Fruit fly (Drosophila melanogaster) whole organism, prepupa: Measurements from ENCODE around the gene CAH7.

Source experiments
- Blimp-1 ChIP-seq: fragments of 200-800 bp; sonication (Bioruptor generic); optimal IDR thresholded peaks from 3 replicates; lab custom pipeline; 2017; ENCODE audit warnings: missing biosample characterization, missing genetic modification characterization, mild to moderate bottlenecking, moderate library complexity, missing genetic modification reagents
- CG10631 ChIP-seq: fragments of 200-800 bp; sonication (Bioruptor generic); optimal IDR thresholded peaks from 2 replicates; lab custom pipeline; 2016; ENCODE audit warnings: missing biosample characterization, missing genetic modification characterization
- CG10669 ChIP-seq: fragments of 200-800 bp; sonication (Bioruptor generic); optimal IDR thresholded peaks from 3 replicates; lab custom pipeline; 2018; ENCODE audit warnings: missing biosample characterization, mild to moderate bottlenecking, missing genetic modification characterization, moderate library complexity
- CG11762 ChIP-seq: fragments of 200-800 bp; sonication (Bioruptor generic); optimal IDR thresholded peaks from 3 replicates; lab custom pipeline; 2016; ENCODE audit warnings: missing biosample characterization, missing genetic modification characterization; ENCODE audit not compliant: insufficient read depth
- CG11902 ChIP-seq: fragments of 200-800 bp; sonication (Bioruptor generic); optimal IDR thresholded peaks from 3 replicates; lab custom pipeline; 2016; ENCODE audit warnings: missing biosample characterization, missing genetic modification characterization
- CG15336 ChIP-seq: fragments of 200-800 bp; sonication (Bioruptor generic); IDR thresholded peaks from 2 replicates; pipeline ENCODE4 v1.3.6; 2022; ENCODE audit warnings: missing biosample characterization, missing genetic modification characterization
- CG1621 ChIP-seq: fragments of 200-800 bp; sonication (Bioruptor generic); optimal IDR thresholded peaks from 3 replicates; lab custom pipeline; 2018; ENCODE audit warnings: missing biosample characterization, mild to moderate bottlenecking, missing genetic modification characterization
- CG16779 ChIP-seq: fragments of 200-800 bp; sonication (Bioruptor generic); optimal IDR thresholded peaks from 3 replicates; lab custom pipeline; 2017; ENCODE audit warnings: missing biosample characterization, mild to moderate bottlenecking, missing genetic modification characterization
- CG3032 ChIP-seq: fragments of 200-800 bp; optimal IDR thresholded peaks from 2 replicates; lab custom pipeline; 2019; ENCODE audit warnings: missing biosample characterization, mild to moderate bottlenecking, missing genetic modification characterization, moderate library complexity
- CG31627 ChIP-seq: fragments of 200-800 bp; sonication (Bioruptor generic); optimal IDR thresholded peaks from 3 replicates; lab custom pipeline; 2016; ENCODE audit warnings: missing biosample characterization, missing genetic modification characterization
- CG32006 ChIP-seq: fragments of 200-800 bp; sonication (Bioruptor generic); optimal IDR thresholded peaks from 3 replicates; lab custom pipeline; 2017; ENCODE audit warnings: missing biosample characterization, mild to moderate bottlenecking, missing genetic modification characterization
- CG3919 ChIP-seq: fragments of 200-800 bp; sonication (Bioruptor generic); optimal IDR thresholded peaks from 3 replicates; lab custom pipeline; 2016; ENCODE audit warnings: missing biosample characterization, missing genetic modification characterization
- CG4318 ChIP-seq: fragments of 200-800 bp; sonication (Bioruptor generic); optimal IDR thresholded peaks from 3 replicates; lab custom pipeline; 2017; ENCODE audit warnings: missing biosample characterization, mild to moderate bottlenecking, missing genetic modification characterization
- CG6163 ChIP-seq: fragments of 200-800 bp; sonication (Bioruptor generic); IDR thresholded peaks from 3 replicates; pipeline ENCODE4 v1.3.6; 2022; ENCODE audit warnings: missing biosample characterization, missing genetic modification characterization
- CG6276 ChIP-seq: fragments of 200-800 bp; sonication (Bioruptor generic); optimal IDR thresholded peaks from 2 replicates; lab custom pipeline; 2017; ENCODE audit warnings: missing biosample characterization, mild to moderate bottlenecking, missing genetic modification characterization
- CG6792 ChIP-seq: fragments of 200-800 bp; sonication (Bioruptor generic); optimal IDR thresholded peaks from 3 replicates; lab custom pipeline; 2016; ENCODE audit warnings: missing biosample characterization, missing genetic modification characterization
- CG6854 ChIP-seq: fragments of 200-800 bp; sonication (Bioruptor generic); optimal IDR thresholded peaks from 2 replicates; lab custom pipeline; 2017; ENCODE audit warnings: missing biosample characterization, mild to moderate bottlenecking, missing genetic modification characterization
- CG8119 ChIP-seq: fragments of 200-800 bp; sonication (Bioruptor generic); IDR thresholded peaks from 3 replicates; pipeline ENCODE4 v1.3.6; 2022; ENCODE audit warnings: missing biosample characterization, missing genetic modification characterization
- CG8632 ChIP-seq: fragments of 200-800 bp; sonication (Bioruptor generic); optimal IDR thresholded peaks from 3 replicates; lab custom pipeline; 2016; ENCODE audit warnings: missing biosample characterization, missing genetic modification characterization
- CG9139 ChIP-seq: fragments of 200-800 bp; sonication (Bioruptor generic); optimal IDR thresholded peaks from 3 replicates; lab custom pipeline; 2017; ENCODE audit warnings: missing biosample characterization, mild to moderate bottlenecking, missing genetic modification characterization
- Eip75B ChIP-seq: fragments of 200-800 bp; sonication (Bioruptor generic); optimal IDR thresholded peaks from 3 replicates; lab custom pipeline; 2016; ENCODE audit warnings: missing biosample characterization, missing genetic modification characterization
- Eip78C ChIP-seq: fragments of 200-800 bp; sonication (Bioruptor generic); peaks from one replicate; lab custom pipeline; 2016; ENCODE audit warnings: missing biosample characterization, missing genetic modification characterization
- Eip93F ChIP-seq: fragments of 200-800 bp; sonication (Bioruptor generic); optimal IDR thresholded peaks from 2 replicates; lab custom pipeline; 2016; ENCODE audit warnings: missing biosample characterization, mild to moderate bottlenecking, missing genetic modification characterization
- Ets21C ChIP-seq: fragments of 200-800 bp; sonication (Bioruptor generic); optimal IDR thresholded peaks from 3 replicates; lab custom pipeline; 2016; ENCODE audit warnings: missing biosample characterization, missing genetic modification characterization
- Ets96B ChIP-seq: fragments of 200-800 bp; optimal IDR thresholded peaks from 2 replicates; lab custom pipeline; 2019; ENCODE audit warnings: missing biosample characterization, mild to moderate bottlenecking, missing genetic modification characterization, moderate library complexity
- Gug ChIP-seq: fragments of 200-800 bp; sonication (Bioruptor generic); IDR thresholded peaks from 2 replicates; pipeline ENCODE4 v1.3.6; 2022; ENCODE audit warnings: missing biosample characterization, missing genetic modification characterization
- Hr38 ChIP-seq: sonication (Bioruptor generic); optimal IDR thresholded peaks from 2 replicates; lab custom pipeline; 2016; ENCODE audit warnings: missing biosample characterization, missing genetic modification characterization
- Hr39 ChIP-seq: fragments of 200-800 bp; sonication (Bioruptor generic); optimal IDR thresholded peaks from 2 replicates; lab custom pipeline; 2016; ENCODE audit warnings: missing biosample characterization, missing genetic modification characterization
- Hr4 ChIP-seq: fragments of 200-800 bp; sonication (Bioruptor generic); optimal IDR thresholded peaks from 3 replicates; lab custom pipeline; 2016; ENCODE audit warnings: missing biosample characterization, missing genetic modification characterization
- Lpt ChIP-seq: fragments of 200-800 bp; sonication (Bioruptor generic); optimal IDR thresholded peaks from 3 replicates; lab custom pipeline; 2016; ENCODE audit warnings: missing biosample characterization, missing genetic modification characterization
- Met ChIP-seq: fragments of 200-800 bp; sonication (Bioruptor generic); optimal IDR thresholded peaks from 3 replicates; lab custom pipeline; 2016; ENCODE audit warnings: missing biosample characterization, missing genetic modification characterization
- Sox14 ChIP-seq: fragments of 200-800 bp; sonication (Bioruptor generic); optimal IDR thresholded peaks from 3 replicates; lab custom pipeline; 2016; ENCODE audit warnings: missing biosample characterization, missing genetic modification characterization
- Sox15 ChIP-seq: fragments of 200-800 bp; sonication (Bioruptor generic); optimal IDR thresholded peaks from 3 replicates; lab custom pipeline; 2016; ENCODE audit warnings: missing biosample characterization, missing genetic modification characterization
- acj6 ChIP-seq: fragments of 200-800 bp; sonication (Bioruptor generic); optimal IDR thresholded peaks from 3 replicates; lab custom pipeline; 2016; ENCODE audit warnings: missing biosample characterization, missing genetic modification characterization
- dac ChIP-seq: fragments of 200-800 bp; sonication (Bioruptor generic); optimal IDR thresholded peaks from 2 replicates; lab custom pipeline; 2017; ENCODE audit warnings: missing biosample characterization, mild to moderate bottlenecking, missing genetic modification characterization
- dsx ChIP-seq: fragments of 200-800 bp; optimal IDR thresholded peaks from 3 replicates; lab custom pipeline; 2019; ENCODE audit warnings: missing biosample characterization, mild to moderate bottlenecking, missing genetic modification characterization, moderate library complexity; ENCODE audit not compliant: poor library complexity, severe bottlenecking
- eg ChIP-seq: fragments of 200-800 bp; sonication (Bioruptor generic); IDR thresholded peaks from 3 replicates; pipeline ENCODE4 v1.3.6; 2022; ENCODE audit warnings: missing biosample characterization, missing genetic modification characterization
- fd59A ChIP-seq: fragments of 200-800 bp; sonication (Bioruptor generic); optimal IDR thresholded peaks from 2 replicates; lab custom pipeline; 2017; ENCODE audit warnings: missing biosample characterization, mild to moderate bottlenecking, missing genetic modification characterization, missing genetic modification reagents
- fkh ChIP-seq: fragments of 200-800 bp; sonication (Bioruptor generic); optimal IDR thresholded peaks from 3 replicates; lab custom pipeline; 2017; ENCODE audit warnings: missing biosample characterization, mild to moderate bottlenecking, missing genetic modification characterization, moderate library complexity
- lz ChIP-seq: fragments of 200-800 bp; sonication (Bioruptor generic); optimal IDR thresholded peaks from 3 replicates; lab custom pipeline; 2016; ENCODE audit warnings: missing biosample characterization, missing genetic modification characterization
- pdm3 ChIP-seq: fragments of 200-800 bp; sonication (Bioruptor generic); optimal IDR thresholded peaks from 3 replicates; lab custom pipeline; 2016; ENCODE audit warnings: missing biosample characterization, missing genetic modification characterization
- salr ChIP-seq, 2 experiments: fragments of 200-800 bp; sonication (Bioruptor generic); optimal IDR thresholded peaks; 3 replicates each; lab custom pipeline; 2016 to 2018; ENCODE audit warnings: missing biosample characterization in 2 of 2, missing genetic modification characterization in 2 of 2, mild to moderate bottlenecking in 1 of 2
- ss ChIP-seq, 2 experiments: fragments of 200-800 bp; sonication (Bioruptor generic); optimal IDR thresholded peaks; 2 replicates in 1 of 2; 3 replicates in 1 of 2; lab custom pipeline; 2017 to 2018; ENCODE audit warnings: mild to moderate bottlenecking in 2 of 2, missing biosample characterization in 2 of 2, missing genetic modification characterization in 2 of 2, moderate library complexity in 1 of 2
- vri ChIP-seq: fragments of 200-800 bp; sonication (Bioruptor generic); optimal IDR thresholded peaks from 3 replicates; lab custom pipeline; 2016; ENCODE audit warnings: missing biosample characterization, mild to moderate bottlenecking, missing genetic modification characterization

The CAH7 gene

DNA sequence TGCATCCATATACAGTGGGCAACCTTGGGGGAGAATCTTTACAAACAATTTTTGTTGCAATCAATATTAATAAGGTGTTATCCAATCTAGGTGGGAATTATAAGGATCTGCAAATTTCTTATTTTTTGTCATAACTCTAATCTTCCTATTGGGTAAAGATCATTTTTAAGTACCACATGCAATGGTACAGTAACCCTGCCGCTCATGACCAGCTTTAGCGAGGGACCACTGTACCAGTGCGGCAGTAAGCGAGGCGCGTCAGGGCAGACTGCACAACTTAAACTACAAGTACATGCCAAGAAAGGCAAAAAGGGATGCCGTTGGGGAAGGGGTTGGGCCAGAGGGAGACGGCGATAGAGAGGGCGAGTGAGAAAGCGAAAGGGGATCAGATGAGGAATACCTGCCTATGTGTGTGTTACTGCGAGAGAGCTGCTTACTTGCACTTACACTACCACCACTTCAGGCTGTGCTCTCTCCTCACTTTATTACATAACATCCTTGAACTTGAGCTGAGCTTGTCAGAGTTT, 29.4 kb upstream of the CAH7 start (continued):
- peak; percentile 77 for TF ChIP-seq lz (GFP tag; lab: Kevin White, UChicago)
- TF ChIP-seq CG31627 (GFP tag; lab: Kevin White, UChicago): peak; percentile 84
- peak; percentile 69 for TF ChIP-seq CG8119 (GFP tag; lab: Robert Waterston, UW)
- peak; percentile 93 for TF ChIP-seq CG10669
- peak; percentile 96 for TF ChIP-seq Eip78C (GFP tag; lab: Kevin White, UChicago)
- TF ChIP-seq eg (GFP tag; lab: Robert Waterston, UW): peak; percentile 67; the same call in 2 of the 3 replicates
- no peak for TF ChIP-seq CG6854
- peak; percentile 89 for TF ChIP-seq CG1621 (tag; lab: Kevin White, UChicago)
- TF ChIP-seq CG11762 (GFP tag; lab: Kevin White, UChicago): peak; percentile 67
- TF ChIP-seq, all 60 proteins: peak for 55

DNA sequence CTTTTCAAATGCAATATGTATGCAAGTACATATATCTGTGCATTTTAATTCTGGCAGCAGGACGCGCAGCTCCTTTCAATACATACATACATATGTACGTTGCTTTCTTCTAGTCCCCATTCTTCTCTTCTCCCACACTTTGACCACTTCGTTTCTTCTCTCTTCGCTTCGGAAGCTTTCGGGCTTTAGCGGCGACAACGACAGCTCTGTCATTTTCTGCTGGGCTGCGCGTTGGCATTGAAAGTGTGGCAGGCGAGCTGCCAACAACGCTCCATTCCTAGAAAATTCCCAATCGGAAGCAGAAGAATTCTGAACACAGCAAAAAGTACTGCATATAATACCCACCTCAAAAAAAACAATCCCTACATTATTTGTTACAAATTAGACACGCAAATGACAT, 29.0 kb upstream of the CAH7 start:
- TF ChIP-seq Sox15 (no peak), vri (GFP tag; lab: Kevin White, UChicago) (peak; percentile 37), Eip78C (GFP tag; lab: Kevin White, UChicago) (peak; percentile 56)
- TF ChIP-seq, all 60 proteins: peak for 2

DNA sequence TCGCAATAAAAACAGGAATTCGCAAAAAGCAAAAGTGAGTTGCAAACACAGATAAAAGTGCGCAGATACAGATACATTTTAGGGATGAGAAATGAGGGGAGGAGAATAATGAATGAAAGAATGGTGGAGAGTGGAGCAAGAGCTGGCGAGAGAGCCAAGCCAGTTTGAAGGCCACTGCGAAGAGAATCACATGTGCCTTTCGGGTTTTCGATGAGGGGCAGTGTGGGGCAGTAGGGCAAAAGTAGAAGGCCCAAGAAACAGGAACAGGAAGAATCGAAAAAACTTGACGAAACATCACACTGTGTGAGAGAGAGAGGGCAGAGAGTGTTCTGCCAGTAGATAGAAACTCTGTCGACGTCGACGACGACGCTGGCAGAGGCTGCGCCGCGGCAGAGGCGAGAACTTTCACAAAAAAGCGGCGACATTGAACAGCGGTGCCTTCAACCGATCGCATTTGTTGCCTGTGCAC, 27.8 kb upstream of the CAH7 start:
- TF ChIP-seq Gug (GFP tag; lab: Robert Waterston, UW): no peak
- TF ChIP-seq CG32006 (GFP tag; lab: Kevin White, UChicago): no peak
- no peak for TF ChIP-seq Hr4 (GFP tag; lab: Kevin White, UChicago)
- TF ChIP-seq Eip75B (GFP tag; lab: Kevin White, UChicago): peak; percentile 50
- no peak for TF ChIP-seq Sox14
- peak; percentile 30 for TF ChIP-seq Blimp-1 (GFP tag; lab: Kevin White, UChicago)
- peak; percentile 61 for TF ChIP-seq vri (GFP tag; lab: Kevin White, UChicago)
- TF ChIP-seq CG6163: peak; percentile 52; the same call in 2 of the 3 replicates
- TF ChIP-seq CG10669: no peak
- TF ChIP-seq Eip93F (GFP tag; lab: Kevin White, UChicago): peak; percentile 13
- no peak for TF ChIP-seq CG4318 (GFP tag; lab: Kevin White, UChicago)
- TF ChIP-seq acj6 (GFP tag; lab: Kevin White, UChicago): no peak
- peak; percentile 33 to 62 for TF ChIP-seq ss (GFP tag; optimal IDR thresholded peaks at IDR 0.05; lab: Kevin White, UChicago)
- no peak for TF ChIP-seq Hr38 (GFP tag; lab: Kevin White, UChicago)
- peak; percentile 12 for TF ChIP-seq Ets96B
- peak in 1 of 2 experiments; percentile 9 for TF ChIP-seq salr (GFP tag; optimal IDR thresholded peaks at IDR 0.05; lab: Kevin White, UChicago)
- TF ChIP-seq CG15336 (GFP tag; lab: Robert Waterston, UW): no peak
- TF ChIP-seq CG10631 (GFP tag; lab: Kevin White, UChicago): no peak
- TF ChIP-seq CG3032 (tag; lab: Kevin White, UChicago): peak; percentile 14
- TF ChIP-seq dsx (GFP tag; lab: Kevin White, UChicago): peak; percentile 62
- no peak for TF ChIP-seq fd59A (GFP tag; lab: Kevin White, UChicago)

DNA sequence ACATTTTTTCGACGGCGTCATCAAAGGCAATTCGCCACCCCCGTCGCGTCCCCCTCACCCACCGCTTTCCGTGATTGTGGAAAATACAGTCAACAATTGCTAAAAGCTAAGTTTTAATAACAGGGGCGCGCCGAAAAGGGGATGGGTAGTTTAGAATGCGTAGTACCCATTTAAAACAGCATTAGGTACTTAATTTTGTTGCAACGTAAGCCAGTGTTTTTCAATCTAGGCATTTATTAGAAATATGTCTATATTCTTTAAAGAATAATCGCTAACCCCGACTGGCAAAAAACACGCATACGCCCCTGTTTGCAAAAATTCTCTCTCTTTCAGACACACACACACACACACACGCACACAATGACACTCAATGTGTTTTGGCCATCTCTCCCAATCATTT, 27.1 kb upstream of the CAH7 start:
- TF ChIP-seq Lpt (no peak), Ets96B (peak; percentile 41), CG8632 (GFP tag; lab: Kevin White, UChicago) (peak; percentile 58), CG11902 (GFP tag; lab: Kevin White, UChicago) (peak; percentile 43), eg (GFP tag; lab: Robert Waterston, UW) (peak; percentile 70), Ets21C (GFP tag; lab: Kevin White, UChicago) (peak; percentile 88), dsx (GFP tag; lab: Kevin White, UChicago) (no peak), Eip78C (GFP tag; lab: Kevin White, UChicago) (peak; percentile 80), CG16779 (tag; lab: Kevin White, UChicago) (no peak), Met (GFP tag; lab: Kevin White, UChicago) (peak; percentile 88), salr (GFP tag; optimal IDR thresholded peaks at IDR 0.05; lab: Kevin White, UChicago) (peak; percentile 22 to 26), CG6792 (GFP tag; lab: Kevin White, UChicago) (peak; percentile 67), Hr38 (GFP tag; lab: Kevin White, UChicago) (no peak), dac (peak; percentile 6), pdm3 (GFP tag; lab: Kevin White, UChicago) (peak; percentile 67), Sox15 (peak; percentile 49), CG9139 (GFP tag; lab: Kevin White, UChicago) (no peak), CG3919 (peak; percentile 34), CG8119 (GFP tag; lab: Robert Waterston, UW) (no peak), Hr39 (GFP tag; lab: Kevin White, UChicago) (peak; percentile 91), Eip93F (GFP tag; lab: Kevin White, UChicago) (no peak), CG6276 (GFP tag; lab: Kevin White, UChicago) (no peak), Eip75B (GFP tag; lab: Kevin White, UChicago) (peak; percentile 50), fkh (GFP tag; lab: Kevin White, UChicago) (peak; percentile 22)
